Fruit fly (Drosophila melanogaster): Measurements from ENCODE around the gene dgrn.

DNA sequence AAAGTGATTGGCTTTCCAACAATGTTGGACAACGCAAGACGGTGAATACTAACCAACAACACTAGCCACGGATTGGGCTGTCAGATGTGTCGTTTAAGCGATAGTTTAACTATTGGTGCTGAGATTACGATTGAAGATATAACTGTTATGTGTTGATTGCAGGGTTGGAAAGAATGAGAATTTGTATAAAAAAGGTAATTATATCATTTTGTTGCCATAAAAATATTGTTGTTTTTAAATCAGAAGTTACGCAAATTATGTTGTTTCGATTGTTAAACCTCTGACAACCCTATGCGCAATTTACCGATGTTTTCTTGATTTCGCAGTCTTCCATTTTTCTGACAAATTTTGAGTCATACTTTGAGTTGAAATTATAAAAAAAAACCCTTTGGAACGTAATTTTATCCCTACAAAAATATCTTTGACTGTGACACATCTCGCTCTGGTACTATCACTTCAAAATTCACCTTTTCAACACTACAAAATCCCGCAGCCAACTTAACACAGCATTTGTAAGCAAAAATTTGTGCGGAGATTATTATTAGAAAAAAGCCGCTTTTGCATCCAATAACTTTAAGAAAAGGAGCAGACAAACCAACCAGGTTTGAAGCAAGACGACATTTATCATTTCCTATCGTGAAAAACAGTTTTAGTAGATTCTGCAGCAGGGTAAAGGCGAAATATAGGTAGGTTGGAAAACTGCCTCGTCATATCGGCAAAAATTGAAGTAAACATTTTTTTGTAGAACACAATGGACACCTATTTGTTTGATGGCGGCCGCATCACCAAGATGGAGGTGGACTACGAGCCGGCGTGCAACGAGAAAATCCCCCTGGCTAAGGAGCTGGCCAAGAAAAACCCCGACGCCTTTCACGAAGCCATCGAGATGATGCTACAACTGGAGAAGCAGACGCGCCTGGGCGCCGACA is 35.1 kb upstream of the dgrn start, which contains the start of the genes Hat1 and Rpn5:
- TF ChIP-seq Sin3A (optimal IDR thresholded peaks at IDR 0.05): no peak
- no peak for TF ChIP-seq h (optimal IDR thresholded peaks at IDR 0.05)
- TF ChIP-seq psq (optimal IDR thresholded peaks at IDR 0.05): no peak
- no peak for TF ChIP-seq insv (optimal IDR thresholded peaks at IDR 0.05)

Data from Kc167 (cell line).